Fruit fly (Drosophila melanogaster) Kc167 (cell line): ENCODE measurements around the gene Lkb1.

Experiments
- Myc ChIP-seq: fragments of >200 bp; optimal IDR thresholded peaks from 2 replicates; lab custom pipeline; 2017; ENCODE audit warnings: missing external identifiers
- Sin3A ChIP-seq: fragments of >200 bp; optimal IDR thresholded peaks from 2 replicates; lab custom pipeline; 2018; ENCODE audit warnings: missing external identifiers
- h ChIP-seq: fragments of >200 bp; optimal IDR thresholded peaks from 3 replicates; lab custom pipeline; 2018; ENCODE audit warnings: missing external identifiers
- insv ChIP-seq: fragments of >200 bp; optimal IDR thresholded peaks from 3 replicates; lab custom pipeline; 2018; ENCODE audit warnings: missing external identifiers
- psq ChIP-seq: fragments of >200 bp; optimal IDR thresholded peaks from 2 replicates; lab custom pipeline; 2017; ENCODE audit warnings: missing external identifiers
- ttk ChIP-seq: sonication (Bioruptor generic); optimal IDR thresholded peaks from 2 replicates; lab custom pipeline; 2017; ENCODE audit warnings: missing external identifiers

The Lkb1 gene

DNA sequence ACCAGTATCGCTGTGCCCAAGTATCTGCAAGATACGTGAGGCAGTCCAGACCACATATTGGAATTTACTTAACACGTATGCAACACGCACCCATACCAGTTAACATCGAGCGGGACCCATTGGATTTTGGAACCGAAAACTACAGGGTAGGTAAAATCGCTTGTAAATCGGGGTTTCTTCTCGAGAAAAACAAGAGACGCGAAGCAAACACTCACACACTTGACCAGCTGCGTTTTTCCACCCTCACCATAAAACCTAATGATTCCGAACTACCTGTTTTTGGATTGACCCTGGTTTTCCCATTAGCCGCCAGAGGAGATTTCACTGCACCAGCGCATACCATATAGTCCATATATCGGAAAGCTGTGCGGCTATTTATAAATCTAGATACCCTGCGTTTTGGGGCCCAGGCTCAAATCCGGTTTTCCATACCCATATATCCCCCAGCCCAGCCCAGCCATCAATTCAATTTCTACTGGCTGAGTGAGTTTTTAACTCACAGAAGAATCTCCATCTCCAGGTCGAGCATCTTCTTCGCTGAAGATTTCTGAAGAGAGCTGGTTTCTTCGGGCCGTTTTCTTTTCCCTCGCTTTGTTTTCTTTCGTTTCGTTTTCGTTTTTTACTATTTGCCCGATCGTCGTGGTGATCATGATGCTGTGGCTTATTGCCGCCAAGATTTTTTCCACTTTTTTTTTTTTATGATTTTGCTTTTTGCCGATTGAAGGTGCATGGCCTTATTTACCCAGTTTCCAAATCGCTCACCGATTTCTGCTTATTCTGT is 39.5 kb downstream of the Lkb1 start:
- TF ChIP-seq Myc (lab: Kevin White, UChicago) = no peak
- no peak for TF ChIP-seq psq (lab: Kevin White, UChicago)
- TF ChIP-seq ttk = no peak
- no peak for TF ChIP-seq Sin3A (lab: Kevin White, UChicago)
- TF ChIP-seq h (lab: Kevin White, UChicago) = no peak
- no peak for TF ChIP-seq insv (lab: Kevin White, UChicago)

DNA sequence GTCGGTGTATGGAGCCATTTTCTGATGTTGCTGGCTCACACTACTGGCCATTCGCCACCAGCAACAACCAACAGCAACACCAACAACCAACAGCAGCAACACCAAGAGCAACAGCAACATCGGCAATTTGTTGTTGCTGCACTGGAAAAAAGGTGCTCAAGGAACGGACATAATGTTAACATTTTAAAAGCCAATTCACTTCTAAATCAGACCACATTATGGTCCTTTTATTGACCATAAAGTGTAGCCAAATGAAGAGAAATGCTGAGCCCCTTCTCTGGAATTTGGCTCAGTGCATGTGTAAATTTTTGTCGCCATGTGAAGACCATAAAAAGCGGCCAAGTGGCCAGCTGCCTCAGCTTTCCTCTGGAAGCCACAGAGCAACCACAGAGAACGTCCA is 40.5 kb downstream of the Lkb1 start:
- no peak for TF ChIP-seq ttk
- no peak for TF ChIP-seq Myc (lab: Kevin White, UChicago)
- no peak for TF ChIP-seq Sin3A (lab: Kevin White, UChicago)
- TF ChIP-seq insv (lab: Kevin White, UChicago) = no peak
- no peak for TF ChIP-seq h (lab: Kevin White, UChicago)
- TF ChIP-seq psq (lab: Kevin White, UChicago) = no peak

DNA sequence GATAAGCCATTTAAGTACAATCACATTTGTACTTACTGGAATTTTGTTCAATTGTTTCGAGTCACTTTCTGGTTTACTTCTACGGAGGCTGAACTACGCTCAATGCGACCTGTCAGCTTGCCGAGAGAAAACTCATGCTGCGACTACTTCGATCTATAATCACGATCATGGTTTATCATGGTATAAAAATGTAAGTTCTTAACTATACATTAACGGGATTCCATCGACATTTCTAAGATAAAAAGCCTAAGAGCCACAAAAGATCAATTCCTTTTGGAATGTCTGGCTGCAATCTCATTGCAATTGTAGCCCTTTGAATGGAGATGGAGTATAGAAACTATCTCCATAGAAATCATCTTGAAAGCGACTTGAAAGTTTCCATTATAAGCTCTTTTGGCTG is 41.7 kb downstream of the Lkb1 start, which contains the start of gene Ubc87F:
Gene Ubc87F (minus strand): TSS at position 101 of the 400 bp plus-strand sequence.
- TF ChIP-seq psq (lab: Kevin White, UChicago) (no peak), h (lab: Kevin White, UChicago) (no peak), Sin3A (lab: Kevin White, UChicago) (no peak), Myc (lab: Kevin White, UChicago) (no peak), insv (lab: Kevin White, UChicago) (no peak), ttk (no peak)

DNA sequence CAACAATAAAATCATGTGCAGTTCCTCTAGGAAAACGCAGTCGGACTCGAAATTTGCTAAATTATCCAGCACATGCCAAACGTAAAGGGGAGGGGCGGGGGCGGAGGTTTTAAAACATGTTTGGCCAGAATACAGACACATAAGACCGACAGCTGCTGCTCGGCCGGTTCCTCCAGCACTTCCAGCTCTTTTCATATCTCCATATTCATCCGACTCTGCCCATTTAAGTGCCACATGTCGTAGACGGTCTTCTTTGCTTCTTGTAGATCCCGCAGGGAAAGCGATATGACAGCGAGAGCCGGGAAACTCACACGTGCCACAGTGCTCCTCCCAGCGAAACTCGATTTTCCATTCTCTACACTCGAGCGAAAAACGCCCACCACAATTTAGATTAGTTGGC is 42.7 kb downstream of the Lkb1 start:
- TF ChIP-seq h (lab: Kevin White, UChicago) (no peak), ttk (no peak), insv (lab: Kevin White, UChicago) (no peak), Myc (lab: Kevin White, UChicago) (no peak), psq (lab: Kevin White, UChicago) (no peak), Sin3A (lab: Kevin White, UChicago) (no peak)

DNA sequence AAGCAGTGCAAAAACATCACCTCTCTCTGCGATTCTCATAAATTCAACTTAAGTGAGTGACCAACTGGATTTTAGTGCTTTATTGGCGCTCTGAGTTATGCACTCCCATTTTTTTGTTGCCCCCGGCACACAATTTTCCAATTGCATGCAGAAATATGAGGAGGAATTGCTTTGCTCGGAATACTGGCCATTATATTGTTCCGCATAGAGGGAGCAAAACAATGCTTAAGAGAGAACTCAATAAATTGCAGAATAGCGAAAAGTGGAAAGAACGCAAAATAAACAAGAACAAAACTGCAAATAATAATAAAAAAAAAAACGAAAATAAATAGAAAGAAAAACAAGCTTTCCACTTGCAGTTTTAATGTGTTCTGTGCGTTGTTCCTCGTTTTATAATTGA is 44.4 kb downstream of the Lkb1 start:
- no peak for TF ChIP-seq Myc (lab: Kevin White, UChicago)
- no peak for TF ChIP-seq h (lab: Kevin White, UChicago)
- TF ChIP-seq Sin3A (lab: Kevin White, UChicago) = no peak
- no peak for TF ChIP-seq psq (lab: Kevin White, UChicago)
- TF ChIP-seq ttk = no peak
- no peak for TF ChIP-seq insv (lab: Kevin White, UChicago)

DNA sequence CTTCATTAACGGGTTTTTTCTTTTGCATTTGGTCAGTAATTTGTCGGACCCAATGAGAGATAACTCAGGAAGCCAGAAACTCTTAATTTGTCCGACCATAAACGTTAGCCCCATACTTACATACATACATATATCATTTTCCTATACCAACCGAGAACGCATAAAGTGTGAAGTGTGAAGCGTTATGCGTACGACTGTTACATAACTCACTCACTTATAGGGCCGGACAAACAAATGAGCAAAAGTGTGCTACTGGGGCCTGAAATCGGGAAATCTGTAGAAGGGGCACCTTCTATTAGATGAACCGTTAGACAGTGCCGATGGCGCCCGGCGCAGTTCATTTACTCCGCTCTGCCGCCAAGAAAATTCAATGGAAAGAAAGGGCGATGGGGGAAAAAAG is 45.6 kb downstream of the Lkb1 start:
- TF ChIP-seq psq (lab: Kevin White, UChicago) = no peak

DNA sequence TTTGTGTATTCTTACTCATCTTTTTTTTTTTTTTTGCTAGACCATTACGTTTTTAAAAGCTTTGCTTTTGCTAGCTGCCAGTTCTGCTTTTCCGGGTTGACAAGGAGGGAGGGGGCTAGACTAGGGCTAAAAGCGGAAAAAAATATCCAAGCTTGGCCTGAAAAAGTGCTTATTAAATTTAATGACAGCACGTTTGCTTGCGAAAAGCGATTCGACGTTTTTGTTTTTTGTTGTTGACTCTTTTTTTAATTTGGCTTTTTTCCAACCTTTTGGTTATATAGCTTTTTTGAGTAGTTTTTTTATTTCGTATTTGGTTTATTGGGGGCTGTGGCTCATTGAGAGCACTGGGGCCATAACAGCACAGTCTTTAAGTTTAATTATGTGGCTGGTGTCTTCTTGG is 46.1 kb downstream of the Lkb1 start:
- TF ChIP-seq Myc (lab: Kevin White, UChicago) (no peak), Sin3A (lab: Kevin White, UChicago) (no peak), insv (lab: Kevin White, UChicago) (no peak), ttk (no peak), psq (lab: Kevin White, UChicago) (no peak), h (lab: Kevin White, UChicago) (no peak)

DNA sequence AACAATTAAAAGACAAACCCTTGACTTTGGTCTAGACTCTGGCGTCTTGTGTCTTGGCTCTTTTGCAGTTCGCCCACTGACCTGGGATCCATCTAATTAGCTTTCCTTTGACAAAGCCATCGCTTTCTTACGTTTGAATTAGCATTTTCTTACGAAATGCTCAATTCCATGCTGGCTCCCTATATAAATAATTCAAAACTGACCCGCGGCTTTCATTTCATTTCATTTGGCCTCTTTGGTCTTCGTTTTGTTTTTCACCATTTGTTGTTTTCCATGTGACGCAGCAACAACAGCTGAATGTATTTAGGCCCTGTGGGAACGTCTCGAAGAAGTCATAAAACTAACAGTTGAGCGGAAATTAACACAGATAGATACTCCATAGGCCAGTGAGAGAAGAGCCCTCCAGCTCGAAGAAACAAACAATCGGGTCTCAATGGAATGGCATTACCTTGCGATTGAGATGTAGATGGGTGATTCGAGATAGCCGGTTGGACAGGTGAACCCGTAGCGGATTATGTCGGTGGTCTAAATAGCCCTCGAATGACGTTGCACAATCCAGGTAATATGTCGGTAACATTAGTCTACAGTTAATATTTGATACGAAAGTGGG is 47.8 kb downstream of the Lkb1 start:
- no peak for TF ChIP-seq ttk
- TF ChIP-seq h (lab: Kevin White, UChicago) = no peak
- no peak for TF ChIP-seq psq (lab: Kevin White, UChicago)
- no peak for TF ChIP-seq Sin3A (lab: Kevin White, UChicago)
- no peak for TF ChIP-seq insv (lab: Kevin White, UChicago)
- no peak for TF ChIP-seq Myc (lab: Kevin White, UChicago)

DNA sequence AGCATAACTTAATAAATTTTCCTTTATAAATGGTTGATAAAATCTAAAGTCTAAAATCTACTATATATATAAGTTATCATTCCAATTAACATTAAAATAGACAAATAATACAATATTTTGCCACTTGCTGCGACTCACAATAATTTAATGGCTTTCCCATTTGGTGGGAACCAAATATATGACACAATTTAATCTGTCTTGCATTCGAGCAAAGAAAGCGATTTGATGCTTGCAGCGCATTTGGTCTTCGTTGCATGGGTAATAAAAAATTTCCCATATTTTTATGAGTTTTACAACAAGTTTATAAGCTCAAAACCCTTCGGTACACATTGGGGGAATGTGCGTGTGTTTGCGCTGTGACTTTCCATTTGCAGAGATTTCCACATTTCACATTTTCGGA is 50.4 kb downstream of the Lkb1 start:
- TF ChIP-seq Sin3A (lab: Kevin White, UChicago) (no peak), Myc (lab: Kevin White, UChicago) (no peak), h (lab: Kevin White, UChicago) (no peak), ttk (no peak), psq (lab: Kevin White, UChicago) (no peak)

DNA sequence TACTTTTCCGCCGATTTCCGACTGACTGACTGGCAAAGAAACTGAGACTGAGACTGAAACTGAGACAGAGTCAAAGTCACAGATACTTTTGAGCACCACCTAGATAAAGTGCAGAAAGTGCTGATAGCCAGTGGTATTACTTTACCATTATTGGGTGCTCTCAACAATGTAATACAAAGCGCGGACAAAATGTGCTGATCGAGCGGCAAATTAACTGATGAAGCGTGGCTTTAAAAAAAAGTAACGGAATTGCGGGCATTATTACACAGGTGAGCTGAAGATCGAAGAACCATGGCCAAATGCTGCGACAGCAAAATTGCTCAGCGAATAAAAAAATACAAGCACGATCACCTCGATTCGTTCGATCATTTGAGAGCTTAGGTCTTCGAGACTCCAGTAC is 52.5 kb downstream of the Lkb1 start:
- TF ChIP-seq Myc (lab: Kevin White, UChicago) = no peak
- TF ChIP-seq h (lab: Kevin White, UChicago) = no peak
- TF ChIP-seq psq (lab: Kevin White, UChicago) = no peak
- no peak for TF ChIP-seq ttk
- TF ChIP-seq Sin3A (lab: Kevin White, UChicago) = no peak
- no peak for TF ChIP-seq insv (lab: Kevin White, UChicago)
